Fruit fly (Drosophila melanogaster) whole organism, adult: ENCODE data around the gene CG42674.

Experiments
- CG11617 ChIP-seq: fragments of 200-800 bp; sonication (Bioruptor generic); optimal IDR thresholded peaks from 2 replicates; lab custom pipeline; 2017; ENCODE audit warnings: mild to moderate bottlenecking, missing biosample characterization, missing genetic modification reagents, missing genetic modification characterization
- CG33017 ChIP-seq: fragments of 200-800 bp; sonication (Bioruptor generic); optimal IDR thresholded peaks from 2 replicates; lab custom pipeline; 2018; ENCODE audit warnings: missing biosample characterization, mild to moderate bottlenecking, missing genetic modification characterization, moderate library complexity
- CG5204 ChIP-seq: fragments of 200-800 bp; sonication (Bioruptor generic); optimal IDR thresholded peaks from 2 replicates; lab custom pipeline; 2016; ENCODE audit warnings: missing biosample characterization, missing genetic modification characterization
- CG7045 ChIP-seq: fragments of 200-800 bp; sonication (Bioruptor generic); optimal IDR thresholded peaks from 2 replicates; lab custom pipeline; 2017; ENCODE audit warnings: missing biosample characterization, mild to moderate bottlenecking, missing genetic modification characterization
- CG7101 ChIP-seq: fragments of 200-800 bp; sonication (Bioruptor generic); optimal IDR thresholded peaks from 2 replicates; lab custom pipeline; 2018; ENCODE audit warnings: missing biosample characterization, mild to moderate bottlenecking, missing genetic modification characterization, moderate library complexity
- Clk ChIP-seq: fragments of 200-800 bp; sonication (Bioruptor generic); optimal IDR thresholded peaks from 2 replicates; lab custom pipeline; 2017; ENCODE audit warnings: missing biosample characterization, missing genetic modification characterization
- Hr96 ChIP-seq: fragments of 200-800 bp; sonication (Bioruptor generic); optimal IDR thresholded peaks from 2 replicates; lab custom pipeline; 2016; ENCODE audit warnings: missing biosample characterization, missing genetic modification characterization
- Mnt ChIP-seq: fragments of 200-800 bp; sonication (Bioruptor generic); optimal IDR thresholded peaks from 2 replicates; lab custom pipeline; 2016; ENCODE audit warnings: missing biosample characterization, mild to moderate bottlenecking, missing genetic modification characterization
- bab1 ChIP-seq: fragments of 200-800 bp; sonication (Bioruptor generic); optimal IDR thresholded peaks from 3 replicates; lab custom pipeline; 2019; ENCODE audit warnings: missing biosample characterization, mild to moderate bottlenecking, missing genetic modification characterization, moderate library complexity
- kay ChIP-seq: fragments of 200-800 bp; sonication (Bioruptor generic); peaks from one replicate; lab custom pipeline; 2016; ENCODE audit warnings: missing biosample characterization, missing genetic modification characterization, borderline replicate concordance
- ovo ChIP-seq: fragments of 200-800 bp; sonication (Bioruptor generic); optimal IDR thresholded peaks from 2 replicates; lab custom pipeline; 2016; ENCODE audit warnings: missing biosample characterization, missing genetic modification characterization
- pad ChIP-seq: fragments of 200-800 bp; sonication (Bioruptor generic); optimal IDR thresholded peaks from 3 replicates; lab custom pipeline; 2017; ENCODE audit warnings: missing biosample characterization, missing genetic modification characterization, mild to moderate bottlenecking, moderate library complexity, missing genetic modification reagents
- tj ChIP-seq: fragments of 200-800 bp; sonication (Bioruptor generic); optimal IDR thresholded peaks from 3 replicates; lab custom pipeline; 2017; ENCODE audit warnings: missing biosample characterization, mild to moderate bottlenecking, missing genetic modification characterization, moderate library complexity
- toe ChIP-seq: fragments of 200-800 bp; sonication (Bioruptor generic); optimal IDR thresholded peaks from 2 replicates; lab custom pipeline; 2016; ENCODE audit warnings: missing biosample characterization, missing genetic modification characterization

DNA sequence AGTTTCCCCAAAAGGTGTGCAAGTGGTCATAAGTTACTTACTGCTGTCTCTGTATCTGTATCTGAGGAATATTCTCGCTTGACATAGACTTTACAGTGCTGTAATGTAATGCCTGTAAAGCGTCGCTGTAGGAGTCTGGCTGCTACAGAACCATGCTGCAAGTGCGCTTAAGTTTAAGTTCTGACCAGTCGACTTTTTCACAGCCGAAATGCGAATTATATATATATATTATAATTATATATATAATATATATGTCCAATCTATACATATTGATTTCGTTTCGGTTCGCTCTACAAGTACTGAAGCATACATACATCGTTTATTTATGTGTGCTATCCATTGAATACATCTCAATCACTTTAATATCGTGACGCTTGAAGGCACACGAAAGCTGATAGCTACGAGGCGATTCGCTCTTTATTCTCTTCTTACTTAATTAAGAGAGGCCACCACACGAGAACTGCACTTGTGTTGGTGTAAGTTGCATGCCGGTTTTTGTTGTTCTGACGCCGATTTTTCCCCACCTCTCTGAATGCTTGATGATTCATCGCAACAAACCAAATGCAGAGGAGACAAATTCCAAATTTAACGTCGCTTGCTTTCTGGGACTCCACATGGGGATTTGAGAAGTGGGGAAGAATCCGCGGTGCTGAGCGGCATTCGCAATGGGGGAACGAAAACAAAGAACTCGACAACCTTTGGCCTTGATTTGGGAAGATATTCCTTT lies 11.7 kb downstream of the CG42674 start:
- no peak for TF ChIP-seq CG7101 (tag; lab: Kevin White, UChicago)
- no peak for TF ChIP-seq CG5204 (GFP tag; lab: Kevin White, UChicago)
- TF ChIP-seq ovo = peak; percentile 0
- no peak for TF ChIP-seq bab1 (GFP tag; lab: Kevin White, UChicago)
- TF ChIP-seq pad (GFP tag; lab: Kevin White, UChicago) = peak; percentile 16
- no peak for TF ChIP-seq Hr96 (GFP tag; lab: Kevin White, UChicago)
- TF ChIP-seq CG7045 (GFP tag; lab: Kevin White, UChicago) = no peak
- TF ChIP-seq tj = peak; percentile 53
- no peak for TF ChIP-seq CG33017 (tag; lab: Kevin White, UChicago)
- TF ChIP-seq toe (GFP tag; lab: Kevin White, UChicago) = no peak
- no peak for TF ChIP-seq Clk (GFP tag; lab: Kevin White, UChicago)
- no peak for TF ChIP-seq Mnt (GFP tag; lab: Kevin White, UChicago)
- no peak for TF ChIP-seq CG11617 (GFP tag; lab: Kevin White, UChicago)
- no peak for TF ChIP-seq kay (GFP tag; lab: Kevin White, UChicago)
